Worm (Caenorhabditis elegans): ENCODE data around the gene F44A2.3.

The F44A2.3 gene

ce11 chrV:9329245-9329979 is 24.2 kb downstream of the F44A2.3 start:
- TF ChIP-seq sea-1 (GFP tag; conservative IDR thresholded peaks at IDR 0.05) (no peak), flt-1 (GFP tag; IDR thresholded peaks at IDR 0.05) (no peak), hnd-1 (tag; optimal IDR thresholded peaks at IDR 0.05) (no peak), ets-7 (tag; optimal IDR thresholded peaks at IDR 0.05) (no peak), ceh-13 (GFP tag; optimal IDR thresholded peaks at IDR 0.05) (no peak), hmbx-1 (tag; optimal IDR thresholded peaks at IDR 0.05) (no peak), tra-4 (tag; optimal IDR thresholded peaks at IDR 0.05) (no peak), aly-1 (tag; optimal IDR thresholded peaks at IDR 0.05) (no peak), ama-1 (optimal IDR thresholded peaks at IDR 0.05) (no peak), scrt-1 (GFP tag; IDR thresholded peaks at IDR 0.05) (no peak), pes-1 (GFP tag; IDR thresholded peaks at IDR 0.05) (no peak), F13C5.2 (tag; optimal IDR thresholded peaks at IDR 0.05) (no peak), hmg-4 (GFP tag; optimal IDR thresholded peaks at IDR 0.05) (no peak), B0310.2 (tag; optimal IDR thresholded peaks at IDR 0.05) (no peak)

ce11 chrV:9332611-9333315 is 27.5 kb downstream of the F44A2.3 start:
- TF ChIP-seq aly-1 (tag; optimal IDR thresholded peaks at IDR 0.05), result no peak
- TF ChIP-seq tbx-37 (GFP tag; conservative IDR thresholded peaks at IDR 0.05), result no peak
- no peak for TF ChIP-seq tbx-11 (GFP tag; IDR thresholded peaks at IDR 0.05)
- no peak for TF ChIP-seq hnd-1 (tag; optimal IDR thresholded peaks at IDR 0.05)
- TF ChIP-seq hmg-4 (GFP tag; optimal IDR thresholded peaks at IDR 0.05), result no peak
- no peak for TF ChIP-seq ceh-13 (GFP tag; optimal IDR thresholded peaks at IDR 0.05)
- no peak for TF ChIP-seq hmbx-1 (tag; optimal IDR thresholded peaks at IDR 0.05)
- TF ChIP-seq B0310.2 (tag; optimal IDR thresholded peaks at IDR 0.05), result no peak
- TF ChIP-seq F13C5.2 (tag; optimal IDR thresholded peaks at IDR 0.05), result no peak
- no peak for TF ChIP-seq flt-1 (GFP tag; IDR thresholded peaks at IDR 0.05)
- TF ChIP-seq scrt-1 (GFP tag; IDR thresholded peaks at IDR 0.05), result no peak
- no peak for TF ChIP-seq tra-4 (tag; optimal IDR thresholded peaks at IDR 0.05)
- TF ChIP-seq pes-1 (GFP tag; IDR thresholded peaks at IDR 0.05), result no peak

ce11 chrV:9333316-9334048 is 28.3 kb downstream of the F44A2.3 start, which contains the start of gene acl-14:
TSS of gene acl-14 (minus strand) at chrV:9333631.
- TF ChIP-seq hmg-4 (GFP tag; optimal IDR thresholded peaks at IDR 0.05), result no peak
- no peak for TF ChIP-seq hmbx-1 (tag; optimal IDR thresholded peaks at IDR 0.05)
- no peak for TF ChIP-seq tra-4 (tag; optimal IDR thresholded peaks at IDR 0.05)
- no peak for TF ChIP-seq tbx-37 (GFP tag; conservative IDR thresholded peaks at IDR 0.05)
- TF ChIP-seq flt-1 (GFP tag; IDR thresholded peaks at IDR 0.05), result no peak
- TF ChIP-seq hnd-1 (tag; optimal IDR thresholded peaks at IDR 0.05), result no peak
- TF ChIP-seq ets-7 (tag; optimal IDR thresholded peaks at IDR 0.05), result no peak
- TF ChIP-seq ama-1 (optimal IDR thresholded peaks at IDR 0.05), result no peak
- TF ChIP-seq tbx-11 (GFP tag; IDR thresholded peaks at IDR 0.05), result no peak
- TF ChIP-seq ceh-36 (tag; optimal IDR thresholded peaks at IDR 0.05), result no peak
- no peak for TF ChIP-seq ceh-13 (GFP tag; optimal IDR thresholded peaks at IDR 0.05)
- no peak for TF ChIP-seq sea-1 (GFP tag; conservative IDR thresholded peaks at IDR 0.05)

ce11 chrV:9334216-9334615 is 29.0 kb downstream of the F44A2.3 start, which contains the start of gene ucp-4:
TSS of gene ucp-4 (plus strand) at chrV:9334298.
- TF ChIP-seq ceh-36 (tag; optimal IDR thresholded peaks at IDR 0.05) (no peak), tbx-37 (GFP tag; conservative IDR thresholded peaks at IDR 0.05) (no peak), aly-1 (tag; optimal IDR thresholded peaks at IDR 0.05) (no peak), flt-1 (GFP tag; IDR thresholded peaks at IDR 0.05) (no peak), sea-1 (GFP tag; conservative IDR thresholded peaks at IDR 0.05) (no peak), hmg-4 (GFP tag; optimal IDR thresholded peaks at IDR 0.05) (no peak), ceh-13 (GFP tag; optimal IDR thresholded peaks at IDR 0.05) (no peak), ama-1 (optimal IDR thresholded peaks at IDR 0.05) (no peak), F13C5.2 (tag; optimal IDR thresholded peaks at IDR 0.05) (no peak), pes-1 (GFP tag; IDR thresholded peaks at IDR 0.05) (no peak), B0310.2 (tag; optimal IDR thresholded peaks at IDR 0.05) (no peak), hmbx-1 (tag; optimal IDR thresholded peaks at IDR 0.05) (no peak), scrt-1 (GFP tag; IDR thresholded peaks at IDR 0.05) (no peak), tra-4 (tag; optimal IDR thresholded peaks at IDR 0.05) (no peak), tbx-11 (GFP tag; IDR thresholded peaks at IDR 0.05) (no peak), ets-7 (tag; optimal IDR thresholded peaks at IDR 0.05) (no peak), hnd-1 (tag; optimal IDR thresholded peaks at IDR 0.05) (no peak)

- TF ChIP-seq aly-1 (tag; optimal IDR thresholded peaks at IDR 0.05) (no peak), ceh-36 (tag; optimal IDR thresholded peaks at IDR 0.05) (no peak), hmbx-1 (tag; optimal IDR thresholded peaks at IDR 0.05) (no peak), B0310.2 (tag; optimal IDR thresholded peaks at IDR 0.05) (no peak), hnd-1 (tag; optimal IDR thresholded peaks at IDR 0.05) (no peak), tbx-11 (GFP tag; IDR thresholded peaks at IDR 0.05) (no peak), tra-4 (tag; optimal IDR thresholded peaks at IDR 0.05) (no peak), sea-1 (GFP tag; conservative IDR thresholded peaks at IDR 0.05) (no peak), hmg-4 (GFP tag; optimal IDR thresholded peaks at IDR 0.05) (no peak)
Observed at ce11 chrV:9336462-9336861, 31.2 kb downstream of the F44A2.3 start, which contains the start of gene coq-6. TSS of gene coq-6 (plus strand) at chrV:9336762.

- TF ChIP-seq hmg-4 (GFP tag; optimal IDR thresholded peaks at IDR 0.05) (no peak), sea-1 (GFP tag; conservative IDR thresholded peaks at IDR 0.05) (0 out of 2 replicates have a peak, but pooled peaks have one; percentile 12)
Observed at ce11 chrV:9338452-9338851, 33.2 kb downstream of the F44A2.3 start.
